Fruit fly (Drosophila melanogaster) whole organism, embryonic: ENCODE results near the gene LeuRS-m.

ENCODE experiments used
- Bgb ChIP-seq: fragments of 200-800 bp; sonication (Bioruptor generic); IDR thresholded peaks from 2 replicates; pipeline ENCODE4 v1.3.6; 2022; ENCODE audit warnings: missing biosample characterization, missing genetic modification characterization; ENCODE audit not compliant: partially characterized antibody
- CG3281 ChIP-seq: fragments of 200-800 bp; sonication (Bioruptor generic); optimal IDR thresholded peaks from 3 replicates; lab custom pipeline; 2017; ENCODE audit warnings: missing biosample characterization, mild to moderate bottlenecking, missing genetic modification characterization
- Fer1 ChIP-seq: fragments of 200-800 bp; sonication (Bioruptor generic); optimal IDR thresholded peaks from 2 replicates; lab custom pipeline; 2017; ENCODE audit warnings: missing biosample characterization, mild to moderate bottlenecking, missing genetic modification characterization
- nau ChIP-seq: fragments of 200-800 bp; sonication (Bioruptor generic); optimal IDR thresholded peaks from 3 replicates; lab custom pipeline; 2017; ENCODE audit warnings: missing biosample characterization, mild to moderate bottlenecking, missing genetic modification characterization, missing genetic modification reagents

DNA sequence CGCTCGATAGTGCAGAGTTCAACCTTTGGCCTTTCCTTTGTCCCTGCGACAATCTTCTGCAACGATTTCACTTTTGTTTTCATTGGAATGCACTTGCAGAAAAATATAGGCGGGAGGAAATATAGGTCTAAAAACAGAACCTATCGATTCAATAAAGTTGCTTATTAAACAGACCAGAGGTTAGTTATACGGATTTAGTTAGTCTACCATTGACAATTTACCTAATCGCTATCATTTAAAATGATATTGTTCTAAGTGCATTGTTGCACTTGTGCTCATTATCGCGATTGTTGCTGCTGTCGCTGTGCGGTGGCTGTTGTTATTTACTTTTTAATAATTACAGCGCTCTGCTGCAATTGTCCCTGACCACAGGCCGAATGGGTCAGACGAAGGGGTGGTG lies 10.7 kb downstream of the LeuRS-m start:
- no peak for TF ChIP-seq Fer1 (GFP tag; lab: Kevin White, UChicago)
- no peak for TF ChIP-seq CG3281 (GFP tag; lab: Kevin White, UChicago)
- no peak for TF ChIP-seq Bgb
- TF ChIP-seq nau (GFP tag; lab: Kevin White, UChicago) = no peak
